Worm (Caenorhabditis elegans): ENCODE data around the gene srh-98.

The srh-98 gene

DNA sequence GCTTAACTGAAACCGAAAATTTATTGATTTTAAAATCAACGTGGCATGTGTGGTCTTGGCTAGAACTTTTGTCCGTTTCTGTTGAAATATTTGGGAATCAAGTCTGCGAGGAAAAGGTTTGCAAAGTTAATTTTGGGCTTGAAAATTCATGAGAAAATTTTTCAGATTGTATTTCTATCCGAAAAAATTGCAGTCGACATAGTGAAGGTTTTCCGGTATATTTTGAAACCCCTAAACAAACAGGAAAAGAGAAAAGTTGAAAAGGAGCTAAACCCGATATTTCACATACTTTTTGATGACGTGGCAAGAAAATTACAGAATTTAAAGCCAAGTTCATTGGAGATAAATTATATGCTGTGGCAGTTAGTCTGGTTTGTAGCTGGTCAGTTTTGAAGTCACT lies 24.1 kb upstream of the srh-98 start, which contains the start of gene nhr-127:
Gene nhr-127 (plus strand): TSS at position 301 of the 400 bp plus-strand sequence.
- TF ChIP-seq snpc-4 (tag; optimal IDR thresholded peaks at IDR 0.05) (no peak), tbx-2 (tag; optimal IDR thresholded peaks at IDR 0.05) (no peak)

DNA sequence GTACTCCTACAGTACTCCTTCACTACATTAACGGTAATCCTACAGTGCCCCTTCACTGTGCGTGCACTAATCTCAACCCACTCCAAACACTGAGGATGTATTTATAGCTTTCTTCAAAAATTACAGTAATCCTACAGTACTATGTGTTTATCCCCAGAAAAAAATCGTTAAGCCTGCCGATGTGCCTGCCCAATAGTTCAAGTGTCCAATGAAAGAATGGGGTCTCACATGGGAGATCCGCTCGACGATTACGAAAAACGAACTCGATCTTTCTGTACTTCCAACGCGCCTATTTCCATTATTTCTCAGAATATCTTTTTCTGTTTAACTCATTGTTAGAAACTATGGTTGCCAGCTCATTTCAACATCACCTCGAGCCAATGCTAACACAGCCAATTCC lies 22.6 kb upstream of the srh-98 start, which contains the start of gene nhr-218:
Gene nhr-218 (plus strand): TSS at position 301 of the 400 bp plus-strand sequence.
- no peak for TF ChIP-seq elt-2 (tag; optimal IDR thresholded peaks at IDR 0.05)
- TF ChIP-seq lin-35 (GFP tag; optimal IDR thresholded peaks at IDR 0.05): no peak
- TF ChIP-seq hlh-17 (GFP tag; optimal IDR thresholded peaks at IDR 0.05; ENCODE audit: borderline replicate concordance): no peak
- TF ChIP-seq rnt-1 (tag; optimal IDR thresholded peaks at IDR 0.05): no peak
- TF ChIP-seq irx-1 (tag; optimal IDR thresholded peaks at IDR 0.05): no peak
- TF ChIP-seq ces-1 (GFP tag; optimal IDR thresholded peaks at IDR 0.05): no peak
- no peak for TF ChIP-seq alr-1 (tag; optimal IDR thresholded peaks at IDR 0.05; ENCODE audit: borderline replicate concordance)
- no peak for TF ChIP-seq elt-3 (tag; optimal IDR thresholded peaks at IDR 0.05)
- TF ChIP-seq ceh-90 (tag; optimal IDR thresholded peaks at IDR 0.05): no peak
- TF ChIP-seq nhr-84 (tag; optimal IDR thresholded peaks at IDR 0.05): no peak
- no peak for TF ChIP-seq pqm-1 (tag; optimal IDR thresholded peaks at IDR 0.05)
- no peak for TF ChIP-seq pax-3 (tag; optimal IDR thresholded peaks at IDR 0.05)
- TF ChIP-seq isw-1 (GFP tag; IDR thresholded peaks at IDR 0.05): no peak
- no peak for TF ChIP-seq ceh-82 (tag; optimal IDR thresholded peaks at IDR 0.05)
- TF ChIP-seq xbp-1 (tag; optimal IDR thresholded peaks at IDR 0.05): no peak
- no peak for TF ChIP-seq Y116A8C.19 (tag; optimal IDR thresholded peaks at IDR 0.05; ENCODE audit: borderline replicate concordance)
- no peak for TF ChIP-seq swsn-7 (tag; optimal IDR thresholded peaks at IDR 0.05)

DNA sequence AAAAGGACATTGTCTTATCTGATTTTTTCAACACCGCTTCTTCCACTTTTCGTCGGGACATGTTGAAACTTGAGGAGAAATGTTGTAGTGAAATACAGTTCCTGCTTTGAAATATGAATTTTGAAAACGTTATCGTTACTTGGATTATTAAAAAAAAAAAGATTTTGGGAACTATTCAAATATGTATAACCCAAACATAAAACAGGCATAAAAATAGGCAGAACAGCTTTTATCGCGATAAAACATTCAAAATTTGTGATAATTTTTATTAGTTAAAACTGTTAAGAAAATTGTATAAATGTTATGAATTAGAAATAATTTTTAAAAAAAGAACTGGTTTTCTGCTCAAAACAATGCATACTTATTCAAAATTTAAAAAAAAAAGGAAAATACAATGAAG lies 20.8 kb upstream of the srh-98 start, which contains the start of gene bgnt-1.3:
Gene bgnt-1.3 (minus strand): TSS at position 101 of the 400 bp plus-strand sequence.
- TF ChIP-seq nhr-71 (tag; optimal IDR thresholded peaks at IDR 0.05) (no peak), mef-2 (tag; optimal IDR thresholded peaks at IDR 0.05) (no peak), C34B4.2 (tag; optimal IDR thresholded peaks at IDR 0.05) (no peak), pqm-1 (tag; optimal IDR thresholded peaks at IDR 0.05) (no peak), nhr-84 (tag; optimal IDR thresholded peaks at IDR 0.05) (no peak), ets-5 (GFP tag; IDR thresholded peaks at IDR 0.05) (no peak), tlp-1 (tag; optimal IDR thresholded peaks at IDR 0.05) (no peak), sup-37 (GFP tag; optimal IDR thresholded peaks at IDR 0.05) (no peak)

DNA sequence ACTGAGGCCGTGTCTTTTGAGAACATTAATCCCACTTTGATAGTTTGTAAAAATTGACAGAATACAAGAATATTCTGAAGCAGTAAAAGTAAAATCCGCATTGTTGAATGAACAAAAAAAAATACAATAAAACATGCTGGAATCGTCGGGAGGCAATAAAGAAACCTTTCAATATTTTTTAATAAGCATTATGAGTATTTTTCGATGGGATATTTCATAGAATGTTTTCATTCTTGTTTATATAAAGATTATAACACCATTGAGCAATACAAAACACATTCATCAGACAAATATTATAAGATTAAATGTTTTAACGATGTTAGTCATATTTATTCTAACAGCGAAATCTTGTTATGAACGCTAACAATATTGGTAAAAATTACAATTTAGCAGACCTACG lies 18.1 kb upstream of the srh-98 start, which contains the start of gene gcy-20:
Gene gcy-20 (minus strand): TSS at position 101 of the 400 bp plus-strand sequence.
- TF ChIP-seq nhr-28 (tag; optimal IDR thresholded peaks at IDR 0.05) (no peak), zag-1 (tag; optimal IDR thresholded peaks at IDR 0.05) (no peak), hlh-4 (tag; optimal IDR thresholded peaks at IDR 0.05) (no peak), nhr-12 (tag; optimal IDR thresholded peaks at IDR 0.05) (no peak), hlh-17 (GFP tag; optimal IDR thresholded peaks at IDR 0.05; ENCODE audit: borderline replicate concordance) (no peak), nhr-90 (tag; optimal IDR thresholded peaks at IDR 0.05; ENCODE audit: poor library complexity) (no peak), aha-1 (tag; optimal IDR thresholded peaks at IDR 0.05) (no peak), mep-1 (tag; optimal IDR thresholded peaks at IDR 0.05) (no peak), sptf-1 (tag; optimal IDR thresholded peaks at IDR 0.05) (no peak)

DNA sequence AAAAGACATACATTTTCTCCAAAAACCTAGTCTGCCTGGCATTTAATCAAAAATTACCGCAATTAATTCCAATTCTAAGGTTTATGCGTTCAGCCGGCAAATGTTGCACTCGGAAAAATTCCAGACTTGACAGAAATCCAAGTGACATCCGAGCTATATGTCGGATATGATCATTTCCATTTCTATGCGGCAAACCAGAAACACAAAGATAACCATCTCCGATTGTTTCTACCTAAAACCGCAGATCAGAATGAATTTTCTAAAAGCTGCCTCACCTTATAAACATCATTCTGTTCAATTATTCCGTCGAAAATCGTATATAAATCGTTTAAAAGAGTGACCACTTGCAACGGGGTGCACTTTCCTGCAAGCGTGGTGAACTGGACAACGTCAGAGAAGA lies 13.6 kb upstream of the srh-98 start:
- no peak for TF ChIP-seq nhr-11 (tag; optimal IDR thresholded peaks at IDR 0.05)
- TF ChIP-seq nhr-19 (GFP tag; conservative IDR thresholded peaks at IDR 0.05): no peak
- no peak for TF ChIP-seq unc-30 (tag; optimal IDR thresholded peaks at IDR 0.05)
- TF ChIP-seq ceh-63 (GFP tag; optimal IDR thresholded peaks at IDR 0.05): no peak
- TF ChIP-seq lin-15B (tag; optimal IDR thresholded peaks at IDR 0.05): no peak

Data from whole organism, L1 larva.